Fruit fly (Drosophila melanogaster): Measurements from ENCODE around the gene Bili.

Gene Bili

DNA sequence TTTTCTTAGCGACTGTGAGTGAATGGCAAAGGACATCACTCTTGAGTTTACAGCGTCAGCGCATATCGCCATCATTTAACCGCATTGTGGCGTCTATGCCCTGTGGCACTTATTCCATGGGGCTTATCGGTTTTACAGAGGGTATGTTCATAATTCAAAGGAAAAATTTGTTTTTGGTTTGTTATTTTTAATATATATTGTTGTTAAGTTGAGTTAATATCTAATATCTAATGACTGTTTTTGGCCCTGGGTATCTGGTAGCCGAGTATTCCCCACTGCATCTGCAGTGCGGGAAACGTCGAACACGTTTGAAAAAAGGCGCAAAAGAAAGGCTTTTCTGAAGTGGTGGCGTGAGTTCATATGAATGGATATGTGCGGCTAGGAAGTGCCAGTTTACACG, 47.4 kb downstream of the Bili start (continued):
- TF ChIP-seq CG6792 (GFP tag; optimal IDR thresholded peaks at IDR 0.05) (peak; percentile 77), CG6163 (GFP tag; IDR thresholded peaks at IDR 0.05) (peak; percentile 76), CG8319 (GFP tag; optimal IDR thresholded peaks at IDR 0.05) (peak; percentile 35), Met (GFP tag; optimal IDR thresholded peaks at IDR 0.05) (peak; percentile 89), CG3032 (tag; optimal IDR thresholded peaks at IDR 0.05) (peak; percentile 77), CG11294 (GFP tag; IDR thresholded peaks at IDR 0.05) (0 out of 2 replicates have a peak, but pooled peaks have one; percentile 30), esn (GFP tag; optimal IDR thresholded peaks at IDR 0.05) (peak; percentile 90), acj6 (GFP tag; optimal IDR thresholded peaks at IDR 0.05) (peak; percentile 88), Hr4 (GFP tag; optimal IDR thresholded peaks at IDR 0.05) (peak; percentile 56), Eip75B (GFP tag; optimal IDR thresholded peaks at IDR 0.05) (peak; percentile 61), Blimp-1 (GFP tag; optimal IDR thresholded peaks at IDR 0.05) (peak; percentile 48), fd59A (GFP tag; optimal IDR thresholded peaks at IDR 0.05) (peak; percentile 77), Eip78C (GFP tag) (peak; percentile 56), dac (GFP tag; optimal IDR thresholded peaks at IDR 0.05) (no peak), Sox102F (GFP tag; optimal IDR thresholded peaks at IDR 0.05) (peak; percentile 85), CG8119 (GFP tag; IDR thresholded peaks at IDR 0.05) (peak; percentile 63), salr (GFP tag; optimal IDR thresholded peaks at IDR 0.05) (peak; percentile 48 to 67), CG8632 (GFP tag; optimal IDR thresholded peaks at IDR 0.05) (peak; percentile 77), CG15336 (GFP tag; IDR thresholded peaks at IDR 0.05) (peak; percentile 53), Ets21C (GFP tag; optimal IDR thresholded peaks at IDR 0.05) (peak; percentile 67), vri (GFP tag; optimal IDR thresholded peaks at IDR 0.05) (peak; percentile 83), Smox (GFP tag; optimal IDR thresholded peaks at IDR 0.05) (peak; percentile 87), CG10631 (GFP tag; optimal IDR thresholded peaks at IDR 0.05) (peak; percentile 70)

DNA sequence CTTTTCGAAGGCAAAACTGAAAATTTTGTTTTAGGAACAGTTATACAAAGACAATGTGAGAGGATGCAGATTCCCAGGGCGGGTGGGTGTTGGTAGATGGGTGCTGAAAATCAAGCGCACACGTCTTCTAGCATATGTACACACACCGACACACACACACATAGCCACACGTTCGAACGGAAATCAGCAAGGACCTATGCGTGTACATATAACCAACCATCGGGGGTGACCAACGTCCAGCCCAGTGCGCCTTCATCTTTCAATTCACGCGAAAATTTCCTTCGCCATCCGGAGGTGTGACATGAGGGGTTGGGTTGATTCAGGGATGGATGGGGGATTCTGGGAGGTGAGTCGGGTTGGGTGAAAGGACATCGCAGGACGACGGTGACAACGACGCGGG, 50.3 kb downstream of the Bili start:
- TF ChIP-seq acj6 (GFP tag; optimal IDR thresholded peaks at IDR 0.05) (no peak), Sox102F (GFP tag; optimal IDR thresholded peaks at IDR 0.05) (no peak), Eip78C (GFP tag) (no peak), Sox14 (GFP tag; optimal IDR thresholded peaks at IDR 0.05) (no peak), vri (GFP tag; optimal IDR thresholded peaks at IDR 0.05) (no peak), net (GFP tag; optimal IDR thresholded peaks at IDR 0.05) (no peak), CG31627 (GFP tag; optimal IDR thresholded peaks at IDR 0.05) (no peak), CG15336 (GFP tag; IDR thresholded peaks at IDR 0.05) (no peak), Blimp-1 (GFP tag; optimal IDR thresholded peaks at IDR 0.05) (no peak), Eip75B (GFP tag; optimal IDR thresholded peaks at IDR 0.05) (no peak), Sox15 (GFP tag; optimal IDR thresholded peaks at IDR 0.05) (no peak), CG8319 (GFP tag; optimal IDR thresholded peaks at IDR 0.05) (no peak)

- TF ChIP-seq CG32006 (GFP tag; optimal IDR thresholded peaks at IDR 0.05): peak; percentile 29
- TF ChIP-seq CG6792 (GFP tag; optimal IDR thresholded peaks at IDR 0.05): peak; percentile 14
- TF ChIP-seq CG34406 (GFP tag; optimal IDR thresholded peaks at IDR 0.05): peak; percentile 32
- TF ChIP-seq esn (GFP tag; optimal IDR thresholded peaks at IDR 0.05): peak; percentile 54
- TF ChIP-seq CG8119 (GFP tag; IDR thresholded peaks at IDR 0.05): peak; percentile 35; the same call in 1 of the 3 replicates
- TF ChIP-seq Ets96B (tag; optimal IDR thresholded peaks at IDR 0.05): peak; percentile 50
- TF ChIP-seq CG3032 (tag; optimal IDR thresholded peaks at IDR 0.05): peak; percentile 52
- TF ChIP-seq CG31627 (GFP tag; optimal IDR thresholded peaks at IDR 0.05): no peak
- TF ChIP-seq CG15336 (GFP tag; IDR thresholded peaks at IDR 0.05): no peak
- peak; percentile 4 for TF ChIP-seq achi (GFP tag; optimal IDR thresholded peaks at IDR 0.05)
- 0 out of 3 replicates have a peak, but pooled peaks have one; percentile 19 for TF ChIP-seq CG6163 (GFP tag; IDR thresholded peaks at IDR 0.05)
- TF ChIP-seq svp (GFP tag): peak; percentile 86
- TF ChIP-seq fd59A (GFP tag; optimal IDR thresholded peaks at IDR 0.05): peak; percentile 23
- TF ChIP-seq Eip78C (GFP tag): peak; percentile 63
- no peak for TF ChIP-seq lz (GFP tag; optimal IDR thresholded peaks at IDR 0.05)
- no peak for TF ChIP-seq CG6276 (GFP tag; optimal IDR thresholded peaks at IDR 0.05)
- peak; percentile 63 for TF ChIP-seq CG10631 (GFP tag; optimal IDR thresholded peaks at IDR 0.05)
- TF ChIP-seq dsx (GFP tag; optimal IDR thresholded peaks at IDR 0.05; ENCODE audit: poor library complexity, severe bottlenecking): peak; percentile 47
- TF ChIP-seq pdm3 (GFP tag; optimal IDR thresholded peaks at IDR 0.05): peak; percentile 3
- TF ChIP-seq Eip75B (GFP tag; optimal IDR thresholded peaks at IDR 0.05): peak; percentile 47
- no peak for TF ChIP-seq CG11902 (GFP tag; optimal IDR thresholded peaks at IDR 0.05)
- peak; percentile 30 for TF ChIP-seq Sox102F (GFP tag; optimal IDR thresholded peaks at IDR 0.05)
- peak; percentile 31 for TF ChIP-seq OdsH (GFP tag; optimal IDR thresholded peaks at IDR 0.05)
- TF ChIP-seq Met (GFP tag; optimal IDR thresholded peaks at IDR 0.05): peak; percentile 21
- peak; percentile 41 for TF ChIP-seq acj6 (GFP tag; optimal IDR thresholded peaks at IDR 0.05)
- no peak for TF ChIP-seq Hr4 (GFP tag; optimal IDR thresholded peaks at IDR 0.05)
- peak; percentile 34 for TF ChIP-seq topi (GFP tag; optimal IDR thresholded peaks at IDR 0.05)
- no peak for TF ChIP-seq CG11294 (GFP tag; IDR thresholded peaks at IDR 0.05)
- peak; percentile 31 for TF ChIP-seq CG8632 (GFP tag; optimal IDR thresholded peaks at IDR 0.05)
- TF ChIP-seq cyc (GFP tag; optimal IDR thresholded peaks at IDR 0.05): peak; percentile 30
- peak; percentile 38 for TF ChIP-seq CG1621 (tag; optimal IDR thresholded peaks at IDR 0.05)
- TF ChIP-seq CG6808 (GFP tag; optimal IDR thresholded peaks at IDR 0.05): no peak
Observed at dm6 chr3R:25183484-25184442, 52.7 kb downstream of the Bili start, which contains the start of gene dan. Gene dan (plus strand): TSS chr3R:25184383.

Data from whole organism, prepupa.